Worm (Caenorhabditis elegans) whole organism, young adult: ENCODE data around the gene F58D12.3.

Experiments used
- zim-3 ChIP-seq: sonication (generic microtip); optimal IDR thresholded peaks from 2 replicates; lab custom pipeline; 2017; ENCODE audit warnings: mild to moderate bottlenecking, missing genetic modification characterization, moderate library complexity, missing compliant biosample characterization

Gene F58D12.3

ce11 chrV:14110042-14110441, 52.4 kb downstream of the F58D12.3 start, which contains the start of gene H39E23.2 (continued):
- no peak for TF ChIP-seq zim-3 (tag; lab: Kevin White, UChicago)
